Fruit fly (Drosophila melanogaster) whole organism: ENCODE data around the gene CG43731.
A peak's percentile ranks its signal among the peaks of the same experiment; 100 is the strongest.

Experiments used
- CG8478 ChIP-seq: fragments of >200 bp; optimal IDR thresholded peaks from 2 replicates; lab custom pipeline; 2018; ENCODE audit warnings: inconsistent platforms
- Dll ChIP-seq: fragments of >200 bp; optimal IDR thresholded peaks from 2 replicates; lab custom pipeline; 2017
- EcR ChIP-seq, 2 experiments: fragments of >200 bp; optimal IDR thresholded peaks; 2 replicates each; lab custom pipeline; 2017; ENCODE audit warnings: missing biosample characterization in 2 of 2, missing genetic modification characterization in 2 of 2, missing genetic modification reagents in 2 of 2
- pan ChIP-seq: fragments of >200 bp; optimal IDR thresholded peaks from 2 replicates; lab custom pipeline; 2017
- psq ChIP-seq: fragments of >200 bp; optimal IDR thresholded peaks from 2 replicates; lab custom pipeline; 2017
- usp ChIP-seq: fragments of >200 bp; optimal IDR thresholded peaks from 2 replicates; lab custom pipeline; 2017; ENCODE audit warnings: missing biosample characterization, missing genetic modification characterization, mixed read lengths

- no peak for TF ChIP-seq psq (lab: Kevin White, UChicago)
- no peak for TF ChIP-seq pan (lab: Kevin White, UChicago)
- TF ChIP-seq EcR (GFP tag; optimal IDR thresholded peaks at IDR 0.05; lab: Kevin White, UChicago), result peak; percentile 85
- TF ChIP-seq usp, result no peak
- TF ChIP-seq Dll (lab: Kevin White, UChicago), result no peak
- peak; percentile 31 for TF ChIP-seq CG8478 (lab: Kevin White, UChicago)
Observed at dm6 chr2L:19142176-19142870, 40.5 kb downstream of the CG43731 start.
